Worm (Caenorhabditis elegans) whole organism, mixed stage, embryonic: ENCODE measurements around the gene dsb-2.

Experiments
- M03D4.4 ChIP-seq: sonication (generic microtip); optimal IDR thresholded peaks from 2 replicates; lab custom pipeline; 2017; ENCODE audit warnings: mild to moderate bottlenecking, missing genetic modification characterization, missing compliant biosample characterization
- bed-3 ChIP-seq: fragments of 200-800 bp; sonication (Bioruptor generic); optimal IDR thresholded peaks from 3 replicates; lab custom pipeline; 2018; ENCODE audit warnings: mild to moderate bottlenecking, missing genetic modification characterization, moderate library complexity, missing compliant biosample characterization
- blmp-1 ChIP-seq: fragments of 150-350 bp; optimal IDR thresholded peaks from 2 replicates; lab custom pipeline; 2014; ENCODE audit warnings: missing biosample characterization, missing genetic modification characterization
- ceh-39 ChIP-seq: fragments of 150-350 bp; optimal IDR thresholded peaks from 2 replicates; lab custom pipeline; 2014; ENCODE audit warnings: missing biosample characterization, missing genetic modification characterization
- ceh-43 ChIP-seq: fragments of 200-800 bp; sonication (Bioruptor generic); optimal IDR thresholded peaks from 2 replicates; lab custom pipeline; 2018; ENCODE audit warnings: mild to moderate bottlenecking, missing genetic modification characterization, moderate library complexity, missing compliant biosample characterization
- ceh-83 ChIP-seq: fragments of 200-800 bp; sonication (Bioruptor generic); optimal IDR thresholded peaks from 2 replicates; lab custom pipeline; 2018; ENCODE audit warnings: mild to moderate bottlenecking, missing genetic modification characterization, missing compliant biosample characterization
- ces-1 ChIP-seq: fragments of 150-350 bp; optimal IDR thresholded peaks from 2 replicates; lab custom pipeline; 2014; ENCODE audit warnings: missing biosample characterization, missing genetic modification reagents, missing genetic modification characterization
- cnd-1 ChIP-seq: fragments of 200-800 bp; sonication (Bioruptor generic); optimal IDR thresholded peaks from 2 replicates; lab custom pipeline; 2018; ENCODE audit warnings: mild to moderate bottlenecking, missing genetic modification characterization, missing compliant biosample characterization
- drap-1 ChIP-seq: fragments of 200-800 bp; sonication (Bioruptor generic); optimal IDR thresholded peaks from 3 replicates; lab custom pipeline; 2018; ENCODE audit warnings: mild to moderate bottlenecking, missing genetic modification characterization, missing compliant biosample characterization
- elt-1 ChIP-seq: sonication (generic microtip); optimal IDR thresholded peaks from 2 replicates; lab custom pipeline; 2017; ENCODE audit warnings: missing genetic modification characterization, mild to moderate bottlenecking, missing compliant biosample characterization, antibody characterized with exemption, moderate library complexity, borderline replicate concordance; ENCODE audit not compliant: insufficient read depth
- elt-3 ChIP-seq: fragments of 150-350 bp; optimal IDR thresholded peaks from 2 replicates; lab custom pipeline; 2014; ENCODE audit warnings: missing biosample characterization, missing genetic modification characterization
- flh-1 ChIP-seq: fragments of 200-800 bp; sonication (Bioruptor generic); optimal IDR thresholded peaks from 2 replicates; lab custom pipeline; 2018; ENCODE audit warnings: mild to moderate bottlenecking, missing genetic modification characterization, moderate library complexity, missing compliant biosample characterization
- ham-2 ChIP-seq: fragments of 200-800 bp; sonication (Bioruptor generic); optimal IDR thresholded peaks from 2 replicates; lab custom pipeline; 2018; ENCODE audit warnings: mild to moderate bottlenecking, missing genetic modification characterization, missing compliant biosample characterization
- hlh-1 ChIP-seq: fragments of 150-350 bp; optimal IDR thresholded peaks from 2 replicates; lab custom pipeline; 2014; ENCODE audit warnings: missing biosample characterization, missing genetic modification reagents, missing genetic modification characterization
- lin-13 ChIP-seq: fragments of 150-350 bp; optimal IDR thresholded peaks from 2 replicates; lab custom pipeline; 2014; ENCODE audit warnings: missing biosample characterization, missing genetic modification characterization
- lin-32 ChIP-seq: fragments of 200-800 bp; sonication (Bioruptor generic); optimal IDR thresholded peaks from 2 replicates; lab custom pipeline; 2018; ENCODE audit warnings: mild to moderate bottlenecking, missing genetic modification characterization, missing compliant biosample characterization
- lsy-2 ChIP-seq: fragments of 150-350 bp; optimal IDR thresholded peaks from 2 replicates; lab custom pipeline; 2014; ENCODE audit warnings: missing biosample characterization, missing genetic modification characterization
- mab-5 ChIP-seq: fragments of 150-350 bp; optimal IDR thresholded peaks from 2 replicates; lab custom pipeline; 2014; ENCODE audit warnings: missing biosample characterization, missing genetic modification characterization
- mep-1 ChIP-seq: fragments of 150-350 bp; optimal IDR thresholded peaks from 2 replicates; lab custom pipeline; 2017; ENCODE audit warnings: missing biosample characterization, missing genetic modification reagents, missing genetic modification characterization, inconsistent platforms
- mls-2 ChIP-seq: sonication (generic microtip); optimal IDR thresholded peaks from 2 replicates; lab custom pipeline; 2016; ENCODE audit warnings: mild to moderate bottlenecking, missing genetic modification characterization, moderate library complexity, missing compliant biosample characterization
- nhr-2 ChIP-seq: fragments of 150-350 bp; optimal IDR thresholded peaks from 2 replicates; lab custom pipeline; 2014; ENCODE audit warnings: missing biosample characterization, missing genetic modification characterization
- nhr-237 ChIP-seq: fragments of 150-350 bp; optimal IDR thresholded peaks from 2 replicates; lab custom pipeline; 2014; ENCODE audit warnings: missing biosample characterization, missing genetic modification characterization
- nhr-28 ChIP-seq: fragments of 150-350 bp; optimal IDR thresholded peaks from 2 replicates; lab custom pipeline; 2014; ENCODE audit warnings: missing biosample characterization, missing genetic modification characterization
- nhr-76 ChIP-seq: sonication (generic microtip); optimal IDR thresholded peaks from 2 replicates; lab custom pipeline; 2017; ENCODE audit warnings: missing biosample characterization, missing genetic modification characterization
- pha-4 ChIP-seq: fragments of 150-350 bp; optimal IDR thresholded peaks from 2 replicates; lab custom pipeline; 2018; ENCODE audit warnings: missing biosample characterization, missing genetic modification reagents, missing genetic modification characterization
- sem-2 ChIP-seq: fragments of 200-800 bp; sonication (Bioruptor generic); optimal IDR thresholded peaks from 2 replicates; lab custom pipeline; 2018; ENCODE audit warnings: mild to moderate bottlenecking, missing genetic modification characterization, missing compliant biosample characterization
- snpc-4 ChIP-seq: fragments of 150-350 bp; optimal IDR thresholded peaks from 2 replicates; lab custom pipeline; 2014; ENCODE audit warnings: missing biosample characterization, missing genetic modification characterization
- sptf-1 ChIP-seq: sonication (generic microtip); optimal IDR thresholded peaks from 2 replicates; lab custom pipeline; 2017; ENCODE audit warnings: mild to moderate bottlenecking, missing genetic modification characterization, moderate library complexity, missing compliant biosample characterization
- unc-39 ChIP-seq: fragments of 150-350 bp; optimal IDR thresholded peaks from 2 replicates; lab custom pipeline; 2014; ENCODE audit warnings: missing biosample characterization, missing genetic modification characterization
- unc-62 ChIP-seq: fragments of 150-350 bp; optimal IDR thresholded peaks from 2 replicates; lab custom pipeline; 2014; ENCODE audit warnings: missing biosample characterization, missing genetic modification reagents, missing genetic modification characterization
- zip-8 ChIP-seq: fragments of 150-350 bp; optimal IDR thresholded peaks from 2 replicates; lab custom pipeline; 2014; ENCODE audit warnings: missing biosample characterization, missing genetic modification characterization
- ztf-11 ChIP-seq: fragments of 150-350 bp; optimal IDR thresholded peaks from 2 replicates; lab custom pipeline; 2014; ENCODE audit warnings: missing biosample characterization, missing genetic modification characterization

Gene dsb-2

DNA sequence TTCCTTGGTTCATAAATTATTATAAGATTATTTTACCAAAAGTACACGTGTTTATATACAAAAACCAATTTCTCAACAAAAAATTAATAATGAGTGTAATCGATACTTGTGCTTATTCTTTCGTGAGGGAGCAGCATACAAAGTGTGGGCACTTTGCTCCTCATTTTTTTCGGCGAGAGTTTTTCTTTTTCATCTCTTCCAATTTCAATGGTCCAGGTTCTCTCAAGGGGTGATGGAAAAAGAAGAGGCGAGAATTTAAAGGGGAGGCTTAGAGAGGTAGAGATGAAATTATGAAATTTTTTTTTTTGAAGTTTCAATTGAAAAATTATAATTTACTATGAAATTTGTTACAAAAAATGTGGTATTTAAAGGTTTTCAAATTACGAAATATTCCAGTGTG is 6.1 kb downstream of the dsb-2 start:
- peak; percentile 5 for TF ChIP-seq ces-1 (GFP tag; lab: Kevin White, UChicago)
- no peak for TF ChIP-seq mab-5 (tag; lab: Kevin White, UChicago)
- TF ChIP-seq, all 35 proteins: peak for 1

DNA sequence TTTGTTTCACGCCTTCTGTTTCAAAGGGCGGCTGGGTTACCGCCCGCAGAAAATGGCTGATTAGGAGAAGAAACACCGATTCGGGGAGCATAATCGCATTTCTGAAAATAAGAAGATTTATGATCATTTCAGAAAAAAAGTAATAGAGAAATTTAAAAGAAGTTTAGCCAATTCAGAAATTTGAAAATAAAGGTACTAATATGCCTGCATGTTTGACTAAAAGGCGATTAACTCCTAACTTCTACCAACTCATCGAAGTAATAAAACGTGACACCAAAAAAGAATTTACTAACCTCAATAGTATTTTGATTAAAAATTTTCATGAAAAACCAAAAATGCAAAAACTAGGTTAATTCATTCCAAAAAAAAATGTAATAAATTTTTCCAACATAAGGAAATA is 13.9 kb downstream of the dsb-2 start, which contains the start of gene plx-2:
Gene plx-2 (minus strand): TSS at position 101 of the 400 bp plus-strand sequence.
- TF ChIP-seq mls-2 (no peak), lin-13 (tag; lab: Kevin White, UChicago) (no peak), snpc-4 (no peak), pha-4 (tag; lab: Kevin White, UChicago) (no peak), drap-1 (GFP tag; lab: Kevin White, UChicago) (no peak), blmp-1 (no peak), mep-1 (tag; lab: Kevin White, UChicago) (no peak), ceh-39 (tag; lab: Kevin White, UChicago) (no peak)

- TF ChIP-seq ztf-11 (no peak), ces-1 (GFP tag; lab: Kevin White, UChicago) (peak; percentile 21), ceh-43 (GFP tag; lab: Kevin White, UChicago) (no peak), nhr-2 (tag; lab: Kevin White, UChicago) (no peak), bed-3 (GFP tag; lab: Kevin White, UChicago) (no peak), nhr-76 (tag; lab: Kevin White, UChicago) (no peak)
These were observed 16.8 kb downstream of the dsb-2 start for ce11 chrII:14427714-14428113.

DNA sequence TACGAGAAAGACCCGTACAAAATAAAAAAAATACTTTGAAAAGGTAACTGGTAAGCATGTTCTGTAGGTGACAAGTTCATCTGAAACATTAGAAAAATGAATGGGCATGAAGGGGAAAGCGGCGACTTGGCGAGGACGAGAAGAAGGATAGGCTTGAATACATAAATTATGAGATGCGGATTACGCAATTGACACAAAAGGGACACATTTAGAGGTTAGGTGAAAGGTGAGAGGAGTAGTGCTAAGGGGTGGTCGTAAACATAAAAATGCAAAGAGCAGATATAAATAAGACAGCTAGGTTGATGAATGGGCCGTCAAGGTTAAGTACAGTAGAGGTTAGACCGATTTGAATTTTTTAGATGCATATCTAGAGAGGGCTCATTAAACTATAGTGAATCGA is 17.9 kb downstream of the dsb-2 start:
- TF ChIP-seq drap-1 (GFP tag; lab: Kevin White, UChicago), result no peak
- no peak for TF ChIP-seq cnd-1 (tag; lab: Kevin White, UChicago)
- no peak for TF ChIP-seq ces-1 (GFP tag; lab: Kevin White, UChicago)
- TF ChIP-seq bed-3 (GFP tag; lab: Kevin White, UChicago), result no peak
- no peak for TF ChIP-seq elt-1
- TF ChIP-seq lin-32 (GFP tag; lab: Kevin White, UChicago), result no peak
- no peak for TF ChIP-seq unc-62
- no peak for TF ChIP-seq sptf-1
- TF ChIP-seq nhr-76 (tag; lab: Kevin White, UChicago), result no peak
- no peak for TF ChIP-seq hlh-1 (tag; lab: Kevin White, UChicago)
- TF ChIP-seq flh-1 (GFP tag; lab: Kevin White, UChicago), result no peak
- TF ChIP-seq lin-13 (tag; lab: Kevin White, UChicago), result no peak
- TF ChIP-seq unc-39, result no peak
- peak; percentile 82 for TF ChIP-seq nhr-2 (tag; lab: Kevin White, UChicago)
- TF ChIP-seq mep-1 (tag; lab: Kevin White, UChicago), result no peak
- no peak for TF ChIP-seq M03D4.4 (tag; lab: Kevin White, UChicago)
- TF ChIP-seq zip-8 (tag; lab: Kevin White, UChicago), result peak; percentile 41

DNA sequence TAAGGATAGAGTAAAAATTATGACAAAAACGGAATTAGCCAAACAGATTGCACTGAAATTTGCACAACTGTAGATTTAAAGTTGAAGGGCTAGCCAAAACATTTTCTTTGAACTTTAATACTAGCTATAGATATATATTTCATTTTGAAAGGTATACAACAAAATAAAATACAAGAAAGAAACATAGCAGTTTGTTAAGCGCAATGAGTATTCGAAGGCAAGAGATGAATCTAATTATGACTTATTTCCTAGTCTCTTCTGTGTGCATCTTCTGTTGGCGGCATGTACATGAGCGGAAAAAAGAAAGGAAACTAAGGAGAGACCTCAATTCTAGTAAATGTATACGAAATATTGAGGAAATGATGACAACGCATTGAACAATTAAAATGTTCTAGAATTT is 21.2 kb downstream of the dsb-2 start:
- TF ChIP-seq lin-13 (tag; lab: Kevin White, UChicago) (no peak), ces-1 (GFP tag; lab: Kevin White, UChicago) (peak; percentile 86), mab-5 (tag; lab: Kevin White, UChicago) (no peak), M03D4.4 (tag; lab: Kevin White, UChicago) (no peak)

- TF ChIP-seq ces-1 (GFP tag; lab: Kevin White, UChicago) (peak; percentile 93), zip-8 (tag; lab: Kevin White, UChicago) (no peak), mls-2 (no peak), unc-62 (peak; percentile 61), nhr-237 (no peak), M03D4.4 (tag; lab: Kevin White, UChicago) (no peak)
These were observed 22.9 kb downstream of the dsb-2 start for ce11 chrII:14433712-14434352.

- no peak for TF ChIP-seq nhr-237
- no peak for TF ChIP-seq mep-1 (tag; lab: Kevin White, UChicago)
- no peak for TF ChIP-seq elt-3 (tag; lab: Kevin White, UChicago)
- TF ChIP-seq flh-1 (GFP tag; lab: Kevin White, UChicago), result no peak
- TF ChIP-seq bed-3 (GFP tag; lab: Kevin White, UChicago), result no peak
- no peak for TF ChIP-seq hlh-1 (tag; lab: Kevin White, UChicago)
- no peak for TF ChIP-seq lin-13 (tag; lab: Kevin White, UChicago)
- TF ChIP-seq mab-5 (tag; lab: Kevin White, UChicago), result no peak
- TF ChIP-seq ham-2 (GFP tag; lab: Kevin White, UChicago), result no peak
- TF ChIP-seq ceh-83 (GFP tag; lab: Kevin White, UChicago), result no peak
- TF ChIP-seq ceh-43 (GFP tag; lab: Kevin White, UChicago), result peak; percentile 43
- TF ChIP-seq nhr-2 (tag; lab: Kevin White, UChicago), result peak; percentile 87
- TF ChIP-seq mls-2, result peak; percentile 8
- TF ChIP-seq lsy-2 (tag; lab: Kevin White, UChicago), result no peak
- no peak for TF ChIP-seq sem-2 (GFP tag; lab: Kevin White, UChicago)
- no peak for TF ChIP-seq unc-39
- no peak for TF ChIP-seq nhr-28 (tag; lab: Kevin White, UChicago)
- no peak for TF ChIP-seq pha-4 (tag; lab: Kevin White, UChicago)
- no peak for TF ChIP-seq lin-32 (GFP tag; lab: Kevin White, UChicago)
- TF ChIP-seq unc-62, result no peak
- no peak for TF ChIP-seq snpc-4
- TF ChIP-seq ceh-39 (tag; lab: Kevin White, UChicago), result no peak
These were observed 26.2 kb downstream of the dsb-2 start for ce11 chrII:14437116-14437515.
